Worm (Caenorhabditis elegans) whole organism, L4/young adult: Measurements from ENCODE around the gene gst-3.

Experiments used
- W03F9.2 ChIP-seq: fragments of 150-350 bp; optimal IDR thresholded peaks from 2 replicates; lab custom pipeline; 2014; ENCODE audit warnings: missing biosample characterization, missing genetic modification characterization
- dao-5 ChIP-seq: sonication (generic microtip); optimal IDR thresholded peaks from 2 replicates; lab custom pipeline; 2016; ENCODE audit warnings: missing genotype, missing genetic modification characterization, moderate library complexity, missing compliant biosample characterization
- him-1 ChIP-seq: sonication (generic microtip); optimal IDR thresholded peaks from 2 replicates; lab custom pipeline; 2016; ENCODE audit warnings: missing genotype, missing genetic modification reagents, missing genetic modification characterization, missing compliant biosample characterization

The gst-3 gene

ce11 chrIV:10116765-10117164 is 23.3 kb downstream of the gst-3 start:
- no peak for TF ChIP-seq W03F9.2 (tag; lab: Kevin White, UChicago)
- TF ChIP-seq dao-5 (tag; lab: Kevin White, UChicago), result no peak
- TF ChIP-seq him-1 (tag; lab: Kevin White, UChicago), result no peak

- TF ChIP-seq him-1 (tag; lab: Kevin White, UChicago) (no peak), W03F9.2 (tag; lab: Kevin White, UChicago) (no peak)
Observed at ce11 chrIV:10115142-10115541, 24.9 kb downstream of the gst-3 start, which contains the start of gene C04G2.10. Gene C04G2.10 (plus strand): TSS chrIV:10115442.

ce11 chrIV:10112570-10112969 is 27.5 kb downstream of the gst-3 start, which contains the start of gene nsph-3.2:
Gene nsph-3.2 (plus strand): TSS chrIV:10112870.
- no peak for TF ChIP-seq dao-5 (tag; lab: Kevin White, UChicago)
- TF ChIP-seq him-1 (tag; lab: Kevin White, UChicago), result no peak
- TF ChIP-seq W03F9.2 (tag; lab: Kevin White, UChicago), result no peak

ce11 chrIV:10111441-10111840 is 28.6 kb downstream of the gst-3 start, which contains the start of gene spch-1:
Gene spch-1 (minus strand): TSS chrIV:10111541.
- TF ChIP-seq dao-5 (tag; lab: Kevin White, UChicago) (no peak), him-1 (tag; lab: Kevin White, UChicago) (no peak), W03F9.2 (tag; lab: Kevin White, UChicago) (no peak)

ce11 chrIV:10110870-10111269 is 29.2 kb downstream of the gst-3 start:
- no peak for TF ChIP-seq him-1 (tag; lab: Kevin White, UChicago)
- TF ChIP-seq dao-5 (tag; lab: Kevin White, UChicago), result no peak
- TF ChIP-seq W03F9.2 (tag; lab: Kevin White, UChicago), result no peak

ce11 chrIV:10110417-10110816 is 29.6 kb downstream of the gst-3 start, which contains the start of gene egl-38:
Gene egl-38 (minus strand): TSS chrIV:10110517.
- no peak for TF ChIP-seq him-1 (tag; lab: Kevin White, UChicago)
- TF ChIP-seq W03F9.2 (tag; lab: Kevin White, UChicago), result no peak
- no peak for TF ChIP-seq dao-5 (tag; lab: Kevin White, UChicago)

ce11 chrIV:10096881-10097280 is 43.2 kb downstream of the gst-3 start, which contains the start of gene dis-3:
Gene dis-3 (plus strand): TSS chrIV:10097202.
- TF ChIP-seq him-1 (tag; lab: Kevin White, UChicago) (no peak), W03F9.2 (tag; lab: Kevin White, UChicago) (no peak), dao-5 (tag; lab: Kevin White, UChicago) (no peak)

ce11 chrIV:10095171-10095570 is 44.9 kb downstream of the gst-3 start, which contains the start of the genes C04G2.5 and msp-36:
Gene C04G2.5 (minus strand): TSS chrIV:10095271.
Gene msp-36 (plus strand): TSS chrIV:10095433.
- TF ChIP-seq him-1 (tag; lab: Kevin White, UChicago) (no peak), W03F9.2 (tag; lab: Kevin White, UChicago) (no peak), dao-5 (tag; lab: Kevin White, UChicago) (no peak)

- TF ChIP-seq dao-5 (tag; lab: Kevin White, UChicago) (no peak), him-1 (tag; lab: Kevin White, UChicago) (no peak), W03F9.2 (tag; lab: Kevin White, UChicago) (no peak)
Observed at ce11 chrIV:10090358-10090757, 49.7 kb downstream of the gst-3 start, which contains the start of gene ttbk-5. Gene ttbk-5 (plus strand): TSS chrIV:10090658.

- TF ChIP-seq W03F9.2 (tag; lab: Kevin White, UChicago) (no peak), dao-5 (tag; lab: Kevin White, UChicago) (no peak), him-1 (tag; lab: Kevin White, UChicago) (no peak)
Observed at ce11 chrIV:10089777-10090176, 50.3 kb downstream of the gst-3 start, which contains the start of gene ttr-39. Gene ttr-39 (minus strand): TSS chrIV:10089877.
